Worm (Caenorhabditis elegans): ENCODE data around the gene Y54G2A.44.
"Not testable (repeated sequence)": the region's sequence is repeated elsewhere in the genome, so short reads cannot be mapped to it uniquely, and the experiment has no call there.

Y54G2A.44 gene

ce11 chrIV:2801558-2801957, at the start of gene Y54G2A.44:
Gene Y54G2A.44 (plus strand): TSS chrIV:2801858.
- TF ChIP-seq pha-4 (tag; optimal IDR thresholded peaks at IDR 0.05); nfya-1 (tag; optimal IDR thresholded peaks at IDR 0.05; ENCODE audit: borderline replicate concordance, insufficient read depth); T07F8.4 (tag; optimal IDR thresholded peaks at IDR 0.05): not testable (repeated sequence)

ce11 chrIV:2753541-2753940, 48.1 kb upstream of the Y54G2A.44 start:
- TF ChIP-seq ceh-58 (GFP tag; IDR thresholded peaks at IDR 0.05) (no peak), unc-62 (GFP tag; optimal IDR thresholded peaks at IDR 0.05) (no peak), mcd-1 (GFP tag; IDR thresholded peaks at IDR 0.05) (no peak), Y56A3A.18 (GFP tag; IDR thresholded peaks at IDR 0.05) (no peak), F22D6.2 (tag; optimal IDR thresholded peaks at IDR 0.05) (no peak), F10E7.11 (tag; optimal IDR thresholded peaks at IDR 0.05) (no peak), ztf-3 (GFP tag; optimal IDR thresholded peaks at IDR 0.05) (no peak), T07F8.4 (tag; optimal IDR thresholded peaks at IDR 0.05) (no peak), egl-18 (GFP tag; IDR thresholded peaks at IDR 0.05) (no peak), akir-1 (GFP tag; optimal IDR thresholded peaks at IDR 0.05) (no peak), Y79H2A.3 (GFP tag; conservative IDR thresholded peaks at IDR 0.05) (no peak), madf-6 (GFP tag; IDR thresholded peaks at IDR 0.05) (no peak), snpc-1.1 (tag; optimal IDR thresholded peaks at IDR 0.05; ENCODE audit: insufficient read depth) (no peak)

- TF ChIP-seq hsf-1 (GFP tag; IDR thresholded peaks at IDR 0.05): peak; percentile 93
These were observed 46.8 kb upstream of the Y54G2A.44 start for ce11 chrIV:2754832-2755231.

DNA sequence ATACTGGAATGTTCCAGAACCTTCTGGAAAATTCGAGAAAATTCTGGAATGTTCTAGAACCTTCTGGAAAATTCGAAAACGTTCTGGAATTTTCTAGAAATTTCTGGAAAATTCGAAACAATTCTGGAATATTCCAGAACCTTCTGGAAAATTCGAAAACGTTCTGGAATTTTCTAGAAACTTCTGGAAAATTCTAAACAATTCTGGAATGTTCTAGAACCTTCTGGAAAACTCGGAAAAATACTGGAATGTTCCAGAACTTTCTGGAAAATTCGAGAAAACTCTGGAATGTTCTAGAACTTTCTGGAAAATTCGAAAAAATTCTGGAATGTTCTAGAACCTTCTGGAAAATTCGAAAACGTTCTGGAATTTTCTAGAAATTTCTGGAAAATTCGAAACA, 46.2 kb upstream of the Y54G2A.44 start:
- TF ChIP-seq D2030.7 (GFP tag; IDR thresholded peaks at IDR 0.05) (peak; percentile 72), nfyb-1 (GFP tag; IDR thresholded peaks at IDR 0.05) (peak; percentile 64; the same call in 1 of the 2 replicates), ztf-25 (GFP tag; IDR thresholded peaks at IDR 0.05) (0 out of 2 replicates have a peak, but pooled peaks have one; percentile 58), hsf-1 (GFP tag; IDR thresholded peaks at IDR 0.05) (peak; percentile 99), Y67H2A.10 (GFP tag; conservative IDR thresholded peaks at IDR 0.05) (peak; percentile 32; the same call in 1 of the 2 replicates), Y95B8A.8 (GFP tag; IDR thresholded peaks at IDR 0.05) (peak; percentile 86), rcor-1 (GFP tag; IDR thresholded peaks at IDR 0.05) (peak; percentile 53; the same call in 1 of the 2 replicates), F39B2.1 (GFP tag; IDR thresholded peaks at IDR 0.05) (peak; percentile 89), madf-6 (GFP tag; IDR thresholded peaks at IDR 0.05) (peak; percentile 63), madf-3 (GFP tag; IDR thresholded peaks at IDR 0.05) (peak; percentile 72; the same call in 1 of the 2 replicates), aptf-3 (GFP tag; IDR thresholded peaks at IDR 0.05) (peak; percentile 87), ceh-91 (GFP tag; IDR thresholded peaks at IDR 0.05) (peak; percentile 32; the same call in 1 of the 2 replicates), Y53F4B.3 (GFP tag; IDR thresholded peaks at IDR 0.05) (peak; percentile 76), Y56A3A.18 (GFP tag; IDR thresholded peaks at IDR 0.05) (peak; percentile 49), attf-6 (GFP tag; IDR thresholded peaks at IDR 0.05) (0 out of 2 replicates have a peak, but pooled peaks have one; percentile 32), ekl-4 (GFP tag; IDR thresholded peaks at IDR 0.05) (peak; percentile 90), ceh-40 (GFP tag; IDR thresholded peaks at IDR 0.05) (peak; percentile 84), egl-18 (GFP tag; IDR thresholded peaks at IDR 0.05) (peak; percentile 67; the same call in 1 of the 2 replicates), pbrm-1 (GFP tag; IDR thresholded peaks at IDR 0.05) (peak; percentile 41; the same call in 1 of the 2 replicates), ceh-100 (GFP tag; IDR thresholded peaks at IDR 0.05) (peak; percentile 50; the same call in 1 of the 2 replicates), dox-1 (GFP tag; IDR thresholded peaks at IDR 0.05) (peak; percentile 77), Y79H2A.3 (GFP tag; conservative IDR thresholded peaks at IDR 0.05) (peak; percentile 71; the same call in 1 of the 2 replicates), F33H1.4 (GFP tag; IDR thresholded peaks at IDR 0.05) (peak; percentile 46; the same call in 1 of the 2 replicates), B0019.2 (GFP tag; conservative IDR thresholded peaks at IDR 0.05) (peak; percentile 34; the same call in 1 of the 2 replicates)

All from whole organism, young adult.